Fruit fly (Drosophila melanogaster): ENCODE data around the gene CG42331.

Gene CG42331

DNA sequence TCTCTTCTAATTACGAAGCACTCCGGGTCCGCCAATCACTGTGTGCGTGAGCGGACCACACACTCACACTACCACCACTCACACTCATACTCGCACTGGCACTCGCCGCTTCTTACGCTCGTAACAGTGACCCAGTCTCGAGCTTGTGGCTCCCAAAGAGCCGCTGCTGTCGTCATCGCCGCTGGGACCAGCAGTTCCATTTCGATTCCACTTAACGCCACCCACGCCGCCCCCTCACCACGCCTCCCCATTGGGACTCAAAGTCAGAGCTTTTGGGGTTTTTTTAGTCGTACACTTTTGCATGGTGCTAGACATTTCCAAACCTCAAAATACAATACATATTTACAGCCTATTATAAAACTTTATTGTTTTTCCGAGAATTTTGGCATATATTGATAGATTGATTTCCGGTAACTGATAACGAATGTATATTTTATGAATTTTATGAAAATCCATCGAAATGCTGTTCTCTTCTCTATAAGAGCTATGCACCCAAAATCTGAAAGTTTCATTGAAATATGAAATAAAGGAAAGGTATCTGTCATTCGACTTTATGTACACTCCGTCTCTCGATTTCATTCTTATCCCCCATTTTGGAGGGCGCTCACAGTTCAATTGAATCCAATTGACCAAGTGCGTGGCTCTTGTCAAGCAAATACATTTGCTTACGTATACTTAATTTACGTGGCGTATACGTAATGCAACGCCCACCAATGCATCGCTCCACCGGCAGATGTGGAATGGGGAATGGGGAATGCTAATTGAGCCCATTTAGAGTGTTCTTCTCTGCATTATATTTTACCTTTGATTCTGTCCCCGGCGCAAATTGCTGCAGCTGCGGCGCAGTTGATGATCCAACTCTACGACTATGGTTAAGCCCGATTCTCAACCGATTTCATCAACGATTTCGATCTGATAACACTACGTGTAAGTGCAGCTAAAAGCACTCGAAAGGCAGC is at the start of gene CG42331:
Gene CG42331 (plus strand): TSS at position 909 of the 959 bp plus-strand sequence.
- TF ChIP-seq acj6 (GFP tag; optimal IDR thresholded peaks at IDR 0.05): no peak
- TF ChIP-seq CG32006 (GFP tag; optimal IDR thresholded peaks at IDR 0.05): peak; percentile 14
- TF ChIP-seq net (GFP tag; optimal IDR thresholded peaks at IDR 0.05): no peak
- TF ChIP-seq CG6792 (GFP tag; optimal IDR thresholded peaks at IDR 0.05): peak; percentile 15
- no peak for TF ChIP-seq Sox14 (GFP tag; optimal IDR thresholded peaks at IDR 0.05)
- TF ChIP-seq CG8319 (GFP tag; optimal IDR thresholded peaks at IDR 0.05): no peak
- TF ChIP-seq Smox (GFP tag; optimal IDR thresholded peaks at IDR 0.05): peak; percentile 3
- no peak for TF ChIP-seq CG4318 (GFP tag; optimal IDR thresholded peaks at IDR 0.05)
- TF ChIP-seq fkh (GFP tag; optimal IDR thresholded peaks at IDR 0.05): peak; percentile 9
- no peak for TF ChIP-seq fd59A (GFP tag; optimal IDR thresholded peaks at IDR 0.05)
- no peak for TF ChIP-seq CG3919 (GFP tag; optimal IDR thresholded peaks at IDR 0.05)
- TF ChIP-seq OdsH (GFP tag; optimal IDR thresholded peaks at IDR 0.05): peak; percentile 15
- no peak for TF ChIP-seq CG1621 (tag; optimal IDR thresholded peaks at IDR 0.05)
- peak; percentile 10 for TF ChIP-seq Sox102F (GFP tag; optimal IDR thresholded peaks at IDR 0.05)
- TF ChIP-seq Hr39 (GFP tag; optimal IDR thresholded peaks at IDR 0.05): peak; percentile 3
- peak; percentile 11 for TF ChIP-seq Met (GFP tag; optimal IDR thresholded peaks at IDR 0.05)
- TF ChIP-seq topi (GFP tag; optimal IDR thresholded peaks at IDR 0.05): peak; percentile 15
- TF ChIP-seq achi (GFP tag; optimal IDR thresholded peaks at IDR 0.05): peak; percentile 18
- TF ChIP-seq CG6808 (GFP tag; optimal IDR thresholded peaks at IDR 0.05): no peak
- no peak for TF ChIP-seq CG8119 (GFP tag; IDR thresholded peaks at IDR 0.05)
- no peak for TF ChIP-seq CG34406 (GFP tag; optimal IDR thresholded peaks at IDR 0.05)
- TF ChIP-seq spab (GFP tag; optimal IDR thresholded peaks at IDR 0.05): no peak
- no peak for TF ChIP-seq ss (GFP tag; optimal IDR thresholded peaks at IDR 0.05)
- 0 out of 3 replicates have a peak, but pooled peaks have one; percentile 12 for TF ChIP-seq eg (GFP tag; IDR thresholded peaks at IDR 0.05)
- no peak for TF ChIP-seq Blimp-1 (GFP tag; optimal IDR thresholded peaks at IDR 0.05)
- 0 out of 2 replicates have a peak, but pooled peaks have one; percentile 13 for TF ChIP-seq CG15336 (GFP tag; IDR thresholded peaks at IDR 0.05)
- TF ChIP-seq Hr4 (GFP tag; optimal IDR thresholded peaks at IDR 0.05): peak; percentile 12
- TF ChIP-seq Hr38 (GFP tag; optimal IDR thresholded peaks at IDR 0.05): no peak
- TF ChIP-seq svp (GFP tag): peak; percentile 91
- TF ChIP-seq vri (GFP tag; optimal IDR thresholded peaks at IDR 0.05): no peak
- no peak for TF ChIP-seq CG16779 (tag; optimal IDR thresholded peaks at IDR 0.05)
- TF ChIP-seq CG10631 (GFP tag; optimal IDR thresholded peaks at IDR 0.05): no peak
- TF ChIP-seq CG6163 (GFP tag; IDR thresholded peaks at IDR 0.05): 0 out of 3 replicates have a peak, but pooled peaks have one; percentile 19
- no peak for TF ChIP-seq CG6854 (GFP tag; optimal IDR thresholded peaks at IDR 0.05)
- no peak for TF ChIP-seq CG11762 (GFP tag; optimal IDR thresholded peaks at IDR 0.05; ENCODE audit: insufficient read depth)
- no peak for TF ChIP-seq CG3032 (tag; optimal IDR thresholded peaks at IDR 0.05)
- TF ChIP-seq lz (GFP tag; optimal IDR thresholded peaks at IDR 0.05): peak; percentile 18
- peak; percentile 42 for TF ChIP-seq esn (GFP tag; optimal IDR thresholded peaks at IDR 0.05)

DNA sequence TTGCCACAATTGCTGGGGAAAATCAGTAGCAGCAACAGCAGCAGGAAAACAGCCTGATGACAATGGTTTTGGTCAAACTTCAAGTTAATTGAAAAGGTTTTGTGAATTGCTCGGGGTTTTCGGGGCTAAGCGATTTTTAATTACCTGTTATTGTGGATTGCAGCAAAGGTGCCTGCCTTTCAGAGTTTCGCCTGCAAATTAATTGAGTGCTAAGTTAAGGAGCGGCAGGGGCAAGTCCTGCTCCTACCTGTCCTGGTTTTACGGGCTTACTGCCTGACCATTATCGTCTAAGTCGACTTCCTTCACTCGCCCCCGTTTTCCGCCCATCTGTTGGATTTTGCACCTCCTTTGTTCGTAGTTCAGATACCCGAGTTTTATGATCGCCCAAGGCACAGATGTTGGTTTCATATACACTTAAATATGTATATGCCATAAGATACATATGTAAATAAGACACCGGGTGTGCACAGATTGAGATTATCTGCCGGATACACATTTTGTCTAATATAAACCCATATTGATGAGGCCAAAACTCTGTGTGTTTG is 45.6 kb upstream of the CG42331 start:
- TF ChIP-seq CG6276 (GFP tag; optimal IDR thresholded peaks at IDR 0.05) (no peak), OdsH (GFP tag; optimal IDR thresholded peaks at IDR 0.05) (no peak), CG16779 (tag; optimal IDR thresholded peaks at IDR 0.05) (no peak), pdm3 (GFP tag; optimal IDR thresholded peaks at IDR 0.05) (no peak), vri (GFP tag; optimal IDR thresholded peaks at IDR 0.05) (no peak), Sox14 (GFP tag; optimal IDR thresholded peaks at IDR 0.05) (no peak), Hr39 (GFP tag; optimal IDR thresholded peaks at IDR 0.05) (no peak), CG3032 (tag; optimal IDR thresholded peaks at IDR 0.05) (no peak), Sox15 (GFP tag; optimal IDR thresholded peaks at IDR 0.05) (no peak), achi (GFP tag; optimal IDR thresholded peaks at IDR 0.05) (no peak), Blimp-1 (GFP tag; optimal IDR thresholded peaks at IDR 0.05) (no peak)
